Worm (Caenorhabditis elegans) whole organism, L4/young adult: Measurements from ENCODE around the gene vab-7.

ENCODE experiments used
- W03F9.2 ChIP-seq: fragments of 150-350 bp; optimal IDR thresholded peaks from 2 replicates; lab custom pipeline; 2014; ENCODE audit warnings: missing biosample characterization, missing genetic modification characterization
- him-1 ChIP-seq: sonication (generic microtip); optimal IDR thresholded peaks from 2 replicates; lab custom pipeline; 2016; ENCODE audit warnings: missing genotype, missing genetic modification reagents, missing genetic modification characterization, missing compliant biosample characterization

- TF ChIP-seq him-1 (tag; lab: Kevin White, UChicago) (no peak), W03F9.2 (tag; lab: Kevin White, UChicago) (no peak)
Observed at ce11 chrIII:10953160-10953559, 33.0 kb downstream of the vab-7 start, which contains the start of gene zig-5.
